Fruit fly (Drosophila melanogaster): ENCODE data around the gene Spn28F.

Spn28F gene

dm6 chr2L:8204996-8205567 is 36.5 kb downstream of the Spn28F start, which contains the start of gene SLC5A11 (continued):
- TF ChIP-seq rgr (GFP tag; optimal IDR thresholded peaks at IDR 0.05) (peak; percentile 90), N (GFP tag; optimal IDR thresholded peaks at IDR 0.05) (no peak), lola (GFP tag; optimal IDR thresholded peaks at IDR 0.05) (no peak), OdsH (GFP tag; optimal IDR thresholded peaks at IDR 0.05) (peak; percentile 98), usp (GFP tag; optimal IDR thresholded peaks at IDR 0.05) (no peak), ey (GFP tag; optimal IDR thresholded peaks at IDR 0.05) (peak; percentile 90), psq (GFP tag; optimal IDR thresholded peaks at IDR 0.05) (peak; percentile 99), pan (optimal IDR thresholded peaks at IDR 0.05) (peak; percentile 89), Sp1 (GFP tag; optimal IDR thresholded peaks at IDR 0.05) (peak; percentile 97), tai (GFP tag; optimal IDR thresholded peaks at IDR 0.05) (no peak), dmrt93B (GFP tag; optimal IDR thresholded peaks at IDR 0.05) (peak; percentile 92), jim (GFP tag; optimal IDR thresholded peaks at IDR 0.05) (no peak)

dm6 chr2L:8204366-8204765 is 37.2 kb downstream of the Spn28F start:
- TF ChIP-seq CG32264 (GFP tag; optimal IDR thresholded peaks at IDR 0.05) (no peak), Hnf4 (GFP tag; optimal IDR thresholded peaks at IDR 0.05) (peak; percentile 60), h (GFP tag; optimal IDR thresholded peaks at IDR 0.05) (no peak), brk (GFP tag; optimal IDR thresholded peaks at IDR 0.05) (no peak), Dif (GFP tag; optimal IDR thresholded peaks at IDR 0.05; ENCODE audit: partially characterized antibody) (no peak), Mio (GFP tag; optimal IDR thresholded peaks at IDR 0.05) (no peak), Sp1 (GFP tag; optimal IDR thresholded peaks at IDR 0.05) (no peak), usp (GFP tag; optimal IDR thresholded peaks at IDR 0.05) (no peak), dmrt93B (GFP tag; optimal IDR thresholded peaks at IDR 0.05) (no peak)

DNA sequence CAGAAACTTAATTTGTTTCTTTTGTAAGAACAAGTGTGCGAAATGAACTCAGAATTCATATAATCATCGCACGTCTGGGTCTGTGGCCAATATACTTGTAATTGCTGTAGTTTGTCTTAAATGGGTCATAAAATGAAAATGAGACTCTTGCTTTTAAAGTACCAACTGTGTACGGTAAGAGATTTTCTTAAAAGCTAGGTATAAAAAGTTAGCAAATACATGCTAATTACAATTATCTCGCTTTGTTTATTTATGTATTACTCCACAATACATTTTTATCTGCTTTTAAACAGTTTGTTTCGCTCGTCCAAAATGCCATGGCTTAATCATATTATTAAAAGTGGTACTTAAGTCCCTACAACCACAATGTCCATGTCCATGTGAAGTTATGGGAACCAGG is 37.9 kb downstream of the Spn28F start:
- no peak for TF ChIP-seq OdsH (GFP tag; optimal IDR thresholded peaks at IDR 0.05)
- TF ChIP-seq Dif (GFP tag; optimal IDR thresholded peaks at IDR 0.05; ENCODE audit: partially characterized antibody) = no peak
- no peak for TF ChIP-seq foxo (GFP tag; optimal IDR thresholded peaks at IDR 0.05)
- TF ChIP-seq dl (GFP tag; optimal IDR thresholded peaks at IDR 0.05; ENCODE audit: insufficient read depth in 1 of 2, partially characterized antibody in 2 of 2) = no peak
- TF ChIP-seq Mio (GFP tag; optimal IDR thresholded peaks at IDR 0.05) = no peak
- TF ChIP-seq brk (GFP tag; optimal IDR thresholded peaks at IDR 0.05) = no peak

DNA sequence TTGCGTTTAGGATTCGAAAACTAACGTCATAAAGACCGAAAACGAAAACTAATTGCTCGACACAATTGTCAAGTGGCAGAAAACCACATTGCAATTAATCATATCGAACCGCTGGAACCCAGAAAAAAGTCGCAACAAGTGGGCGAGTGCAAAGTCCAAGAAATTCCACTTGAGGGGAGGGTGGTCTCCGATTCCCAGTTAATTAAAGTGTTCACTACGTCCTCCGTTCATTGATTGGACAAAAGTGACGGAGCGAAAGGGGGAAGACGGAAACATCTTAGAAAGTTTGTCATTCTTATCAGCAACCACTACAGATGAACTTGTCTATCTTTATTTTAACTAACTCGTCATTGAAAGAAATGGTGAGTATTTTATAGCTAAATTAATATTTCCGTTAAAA is 39.0 kb downstream of the Spn28F start:
- TF ChIP-seq Hnf4 (GFP tag; optimal IDR thresholded peaks at IDR 0.05) (peak; percentile 10), Rel (GFP tag; optimal IDR thresholded peaks at IDR 0.05) (no peak), Rel (tag; optimal IDR thresholded peaks at IDR 0.05) (no peak)

- TF ChIP-seq dl (GFP tag; optimal IDR thresholded peaks at IDR 0.05; ENCODE audit: insufficient read depth in 1 of 2, partially characterized antibody in 2 of 2) (no peak), sv (GFP tag; optimal IDR thresholded peaks at IDR 0.05) (peak; percentile 12), Hnf4 (GFP tag; optimal IDR thresholded peaks at IDR 0.05) (peak; percentile 77), brk (GFP tag; optimal IDR thresholded peaks at IDR 0.05) (no peak), Hr83 (GFP tag; optimal IDR thresholded peaks at IDR 0.05; ENCODE audit: poor library complexity, severe bottlenecking) (peak; percentile 10), dsf (GFP tag; optimal IDR thresholded peaks at IDR 0.05; ENCODE audit: borderline replicate concordance) (peak; percentile 13), usp (GFP tag; optimal IDR thresholded peaks at IDR 0.05) (no peak), Jra (GFP tag; optimal IDR thresholded peaks at IDR 0.05) (peak; percentile 3), N (GFP tag; optimal IDR thresholded peaks at IDR 0.05) (no peak), psq (GFP tag; optimal IDR thresholded peaks at IDR 0.05) (no peak), Sp1 (GFP tag; optimal IDR thresholded peaks at IDR 0.05) (no peak), Abd-B (GFP tag; optimal IDR thresholded peaks at IDR 0.05) (no peak), br (GFP tag; optimal IDR thresholded peaks at IDR 0.05) (peak; percentile 39)
These were observed 42.8 kb downstream of the Spn28F start, which contains the start of gene PGAP5 for dm6 chr2L:8198757-8199156. Gene PGAP5 (plus strand): TSS chr2L:8198882.
